Fruit fly (Drosophila melanogaster): ENCODE results near the gene Alp11.
A peak's percentile ranks its signal among the peaks of the same experiment; 100 is the strongest.

The Alp11 gene

dm6 chrX:15602438-15602837 is 14.9 kb downstream of the Alp11 start (continued):
- no peak for TF ChIP-seq tap (tag; optimal IDR thresholded peaks at IDR 0.05)
- no peak for TF ChIP-seq Ssrp (tag; optimal IDR thresholded peaks at IDR 0.05)
- no peak for TF ChIP-seq CG30403 (GFP tag; optimal IDR thresholded peaks at IDR 0.05)
- no peak for TF ChIP-seq CG11093 (GFP tag; IDR thresholded peaks at IDR 0.05)
- TF ChIP-seq sug (tag; optimal IDR thresholded peaks at IDR 0.05), result no peak
- no peak for TF ChIP-seq nmo (GFP tag; optimal IDR thresholded peaks at IDR 0.05)
- TF ChIP-seq Bgb (GFP tag; IDR thresholded peaks at IDR 0.05; ENCODE audit: partially characterized antibody), result no peak
- TF ChIP-seq CG30020 (tag; optimal IDR thresholded peaks at IDR 0.05), result no peak
- TF ChIP-seq hbn (GFP tag; IDR thresholded peaks at IDR 0.05; ENCODE audit: partially characterized antibody), result no peak
- no peak for TF ChIP-seq sens-2 (GFP tag; IDR thresholded peaks at IDR 0.05)
- TF ChIP-seq CG10543 (GFP tag; optimal IDR thresholded peaks at IDR 0.05), result no peak
- no peak for TF ChIP-seq MBD-R2 (GFP tag; IDR thresholded peaks at IDR 0.05)
- no peak for TF ChIP-seq cas (GFP tag; IDR thresholded peaks at IDR 0.05)
- no peak for TF ChIP-seq Poxn (GFP tag; IDR thresholded peaks at IDR 0.05)
- no peak for TF ChIP-seq zen (tag; optimal IDR thresholded peaks at IDR 0.05)
- 0 out of 2 replicates have a peak, but pooled peaks have one; percentile 27 for TF ChIP-seq Atf6 (GFP tag; IDR thresholded peaks at IDR 0.05)
- no peak for TF ChIP-seq D19A (tag; optimal IDR thresholded peaks at IDR 0.05)
- no peak for TF ChIP-seq ash1 (GFP tag; optimal IDR thresholded peaks at IDR 0.05)
- TF ChIP-seq CG7963 (GFP tag; IDR thresholded peaks at IDR 0.05; ENCODE audit: partially characterized antibody), result no peak
- no peak for TF ChIP-seq sim (GFP tag; IDR thresholded peaks at IDR 0.05)
- no peak for TF ChIP-seq HLH4C (GFP tag; IDR thresholded peaks at IDR 0.05; ENCODE audit: partially characterized antibody)
- TF ChIP-seq Eip74EF (GFP tag; optimal IDR thresholded peaks at IDR 0.05), result no peak
- TF ChIP-seq Fer1 (GFP tag; optimal IDR thresholded peaks at IDR 0.05), result no peak
- TF ChIP-seq twi (tag; optimal IDR thresholded peaks at IDR 0.05), result no peak
- TF ChIP-seq Dp (GFP tag; optimal IDR thresholded peaks at IDR 0.05), result no peak
- peak; percentile 11 for TF ChIP-seq CG15269 (tag; optimal IDR thresholded peaks at IDR 0.05)
- no peak for TF ChIP-seq kni (GFP tag; optimal IDR thresholded peaks at IDR 0.05)
- no peak for TF ChIP-seq CTCF (GFP tag; optimal IDR thresholded peaks at IDR 0.05)
- TF ChIP-seq HmgZ (tag; optimal IDR thresholded peaks at IDR 0.05), result no peak
- no peak for TF ChIP-seq CG18764 (GFP tag; optimal IDR thresholded peaks at IDR 0.05)
- no peak for TF ChIP-seq Ptx1 (GFP tag; IDR thresholded peaks at IDR 0.05)
- no peak for TF ChIP-seq CG4360 (GFP tag; IDR thresholded peaks at IDR 0.05)
- no peak for TF ChIP-seq Hr39 (optimal IDR thresholded peaks at IDR 0.05)
- no peak for TF ChIP-seq CG3407 (GFP tag; optimal IDR thresholded peaks at IDR 0.05)
- TF ChIP-seq CG4404 (GFP tag; IDR thresholded peaks at IDR 0.05), result no peak
- no peak for TF ChIP-seq TFAM (GFP tag; optimal IDR thresholded peaks at IDR 0.05)
- no peak for TF ChIP-seq usp (GFP tag; optimal IDR thresholded peaks at IDR 0.05)
- 0 out of 2 replicates have a peak, but pooled peaks have one; percentile 19 for TF ChIP-seq CG14441 (GFP tag; IDR thresholded peaks at IDR 0.05)
- TF ChIP-seq CG9817 (tag; optimal IDR thresholded peaks at IDR 0.05), result peak; percentile 9
- TF ChIP-seq lmd (GFP tag; IDR thresholded peaks at IDR 0.05), result no peak
- no peak for TF ChIP-seq D19B (GFP tag; optimal IDR thresholded peaks at IDR 0.05)
- TF ChIP-seq ac (GFP tag; optimal IDR thresholded peaks at IDR 0.05), result no peak
- TF ChIP-seq CG8281 (tag; optimal IDR thresholded peaks at IDR 0.05), result no peak
- no peak for TF ChIP-seq CG16813 (GFP tag; IDR thresholded peaks at IDR 0.05; ENCODE audit: partially characterized antibody)
- peak; percentile 45 for TF ChIP-seq Rfx (GFP tag; IDR thresholded peaks at IDR 0.05)
- TF ChIP-seq grau (tag; optimal IDR thresholded peaks at IDR 0.05), result no peak
- no peak for TF ChIP-seq cato (GFP tag; optimal IDR thresholded peaks at IDR 0.05; ENCODE audit: borderline replicate concordance)
- TF ChIP-seq CG8765 (GFP tag; IDR thresholded peaks at IDR 0.05), result no peak
- TF ChIP-seq Dref (GFP tag; IDR thresholded peaks at IDR 0.05), result no peak
- no peak for TF ChIP-seq bsh (GFP tag; optimal IDR thresholded peaks at IDR 0.05)
- TF ChIP-seq sc (optimal IDR thresholded peaks at IDR 0.05), result no peak
- TF ChIP-seq sc (GFP tag; optimal IDR thresholded peaks at IDR 0.05), result no peak
- TF ChIP-seq NFAT (GFP tag; IDR thresholded peaks at IDR 0.05), result no peak

Measured in whole organism, embryonic.